Worm (Caenorhabditis elegans) whole organism, young adult: Measurements from ENCODE around the gene farl-11.

Experiments
- B0035.1 ChIP-seq: sonication (generic microtip); optimal IDR thresholded peaks from 2 replicates; lab custom pipeline; 2016; ENCODE audit warnings: missing genetic modification characterization, mild to moderate bottlenecking, missing compliant biosample characterization, missing genotype, missing genetic modification reagents
- B0261.1 ChIP-seq: sonication (generic microtip); optimal IDR thresholded peaks from 2 replicates; lab custom pipeline; 2016; ENCODE audit warnings: mild to moderate bottlenecking, missing genetic modification characterization, moderate library complexity, missing compliant biosample characterization
- D2030.7 ChIP-seq: fragments of 200-800 bp; sonication (Bioruptor generic); IDR thresholded peaks from 2 replicates; pipeline ENCODE4 v1.3.6; 2022; ENCODE audit warnings: missing genetic modification reagents, missing genetic modification characterization, missing compliant biosample characterization
- F10E7.11 ChIP-seq: sonication (generic microtip); optimal IDR thresholded peaks from 2 replicates; lab custom pipeline; 2017; ENCODE audit warnings: mild to moderate bottlenecking, missing genetic modification characterization, moderate library complexity, missing compliant biosample characterization
- F37B4.10 ChIP-seq: fragments of 200-800 bp; sonication (Bioruptor generic); IDR thresholded peaks from 2 replicates; pipeline ENCODE4 v1.3.6; 2022; ENCODE audit warnings: missing genetic modification characterization, missing compliant biosample characterization
- F39B2.1 ChIP-seq: fragments of 200-800 bp; sonication (Bioruptor generic); IDR thresholded peaks from 2 replicates; pipeline ENCODE4 v1.3.6; 2022; ENCODE audit warnings: missing genetic modification reagents, missing genetic modification characterization, missing compliant biosample characterization
- F55B11.4 ChIP-seq: sonication (generic microtip); optimal IDR thresholded peaks from 2 replicates; lab custom pipeline; 2016; ENCODE audit warnings: missing compliant biosample characterization, missing genetic modification characterization, borderline replicate concordance; ENCODE audit not compliant: insufficient read depth
- Y53F4B.3 ChIP-seq: fragments of 200-800 bp; sonication (Bioruptor generic); IDR thresholded peaks from 2 replicates; pipeline ENCODE4 v1.3.6; 2022; ENCODE audit warnings: missing genetic modification reagents, missing genetic modification characterization, missing compliant biosample characterization
- Y53G8AR.9 ChIP-seq: fragments of 200-800 bp; sonication (Bioruptor generic); conservative IDR thresholded peaks from 2 replicates; pipeline ENCODE4 v1.3.6; 2022; ENCODE audit warnings: missing genetic modification reagents, missing genetic modification characterization, missing compliant biosample characterization
- Y56A3A.18 ChIP-seq: fragments of 200-800 bp; sonication (Bioruptor generic); IDR thresholded peaks from 2 replicates; pipeline ENCODE4 v1.3.6; 2022; ENCODE audit warnings: missing genetic modification reagents, missing genetic modification characterization, missing compliant biosample characterization
- Y79H2A.3 ChIP-seq: fragments of 200-800 bp; sonication (Bioruptor generic); conservative IDR thresholded peaks from 2 replicates; pipeline ENCODE4 v1.3.6; 2022; ENCODE audit warnings: missing genetic modification reagents, missing genetic modification characterization, missing compliant biosample characterization
- Y95B8A.8 ChIP-seq: fragments of 200-800 bp; sonication (Bioruptor generic); IDR thresholded peaks from 2 replicates; pipeline ENCODE4 v1.3.6; 2022; ENCODE audit warnings: missing genetic modification reagents, missing genetic modification characterization, missing compliant biosample characterization
- atf-7 ChIP-seq: sonication (generic microtip); optimal IDR thresholded peaks from 2 replicates; lab custom pipeline; 2017; ENCODE audit warnings: mild to moderate bottlenecking, missing genetic modification characterization, missing compliant biosample characterization
- attf-3 ChIP-seq: fragments of 200-800 bp; sonication (Bioruptor generic); conservative IDR thresholded peaks from 2 replicates; pipeline ENCODE4 v1.3.6; 2022; ENCODE audit warnings: missing genetic modification reagents, missing genetic modification characterization, missing compliant biosample characterization
- attf-6 ChIP-seq: fragments of 200-800 bp; sonication (Bioruptor generic); IDR thresholded peaks from 2 replicates; pipeline ENCODE4 v1.3.6; 2022; ENCODE audit warnings: missing genetic modification reagents, missing genetic modification characterization, missing compliant biosample characterization
- cebp-2 ChIP-seq: fragments of 200-800 bp; sonication (Bioruptor generic); IDR thresholded peaks from 2 replicates; pipeline ENCODE4 v1.3.6; 2022; ENCODE audit warnings: missing genetic modification characterization, missing compliant biosample characterization
- ceh-100 ChIP-seq: fragments of 200-800 bp; sonication (Bioruptor generic); IDR thresholded peaks from 2 replicates; pipeline ENCODE4 v1.3.6; 2022; ENCODE audit warnings: missing genetic modification reagents, missing genetic modification characterization, missing compliant biosample characterization
- ceh-27 ChIP-seq: fragments of 200-800 bp; sonication (Bioruptor generic); optimal IDR thresholded peaks from 2 replicates; lab custom pipeline; 2018; ENCODE audit warnings: mild to moderate bottlenecking, missing genetic modification characterization, moderate library complexity, missing compliant biosample characterization
- ceh-58 ChIP-seq: fragments of 200-800 bp; sonication (Bioruptor generic); IDR thresholded peaks from 2 replicates; pipeline ENCODE4 v1.3.6; 2022; ENCODE audit warnings: missing genetic modification characterization, missing compliant biosample characterization
- ceh-79 ChIP-seq: sonication (generic microtip); optimal IDR thresholded peaks from 2 replicates; lab custom pipeline; 2017; ENCODE audit warnings: mild to moderate bottlenecking, missing genetic modification characterization, missing compliant biosample characterization
- ceh-91 ChIP-seq: fragments of 200-800 bp; sonication (Bioruptor generic); IDR thresholded peaks from 2 replicates; pipeline ENCODE4 v1.3.6; 2022; ENCODE audit warnings: missing genetic modification reagents, missing genetic modification characterization, missing compliant biosample characterization
- chd-7 ChIP-seq: sonication (generic microtip); optimal IDR thresholded peaks from 2 replicates; lab custom pipeline; 2016; ENCODE audit warnings: mild to moderate bottlenecking, missing genetic modification characterization, moderate library complexity, missing compliant biosample characterization
- die-1 ChIP-seq: sonication (generic microtip); optimal IDR thresholded peaks from 2 replicates; lab custom pipeline; 2016; ENCODE audit warnings: missing genotype, mild to moderate bottlenecking, missing genetic modification characterization, missing compliant biosample characterization
- dpl-1 ChIP-seq: fragments of 150-350 bp; optimal IDR thresholded peaks from 2 replicates; lab custom pipeline; 2014; ENCODE audit warnings: missing biosample characterization, missing genetic modification reagents, missing genetic modification characterization
- efl-1 ChIP-seq: fragments of 150-350 bp; optimal IDR thresholded peaks from 2 replicates; lab custom pipeline; 2014; ENCODE audit warnings: missing biosample characterization, missing genetic modification reagents, missing genetic modification characterization
- egrh-3 ChIP-seq: fragments of 200-800 bp; sonication (Bioruptor generic); IDR thresholded peaks from 2 replicates; pipeline ENCODE4 v1.3.6; 2022; ENCODE audit warnings: missing genetic modification reagents, missing genetic modification characterization, missing compliant biosample characterization
- lin-26 ChIP-seq: fragments of 200-800 bp; sonication (Bioruptor generic); IDR thresholded peaks from 2 replicates; pipeline ENCODE4 v1.3.6; 2022; ENCODE audit warnings: missing genetic modification reagents, missing genetic modification characterization, missing compliant biosample characterization
- lin-35 ChIP-seq, 3 experiments: fragments of 150-350 bp in 2 of 3; sonication (generic microtip) in 1 of 3; optimal IDR thresholded peaks; 2 replicates each; lab custom pipeline; 2014 to 2018; ENCODE audit warnings: missing biosample characterization in 3 of 3, missing genetic modification characterization in 3 of 3, missing genetic modification reagents in 3 of 3
- lsl-1 ChIP-seq: fragments of 200-800 bp; sonication (Bioruptor generic); optimal IDR thresholded peaks from 2 replicates; lab custom pipeline; 2018; ENCODE audit warnings: mild to moderate bottlenecking, missing genetic modification characterization, moderate library complexity, missing compliant biosample characterization
- lsy-27 ChIP-seq: sonication (generic microtip); optimal IDR thresholded peaks from 2 replicates; lab custom pipeline; 2017; ENCODE audit warnings: missing genetic modification characterization, mild to moderate bottlenecking, missing compliant biosample characterization, antibody characterized with exemption, missing genotype, borderline replicate concordance; ENCODE audit not compliant: insufficient read depth
- madf-8 ChIP-seq: fragments of 200-800 bp; sonication (Bioruptor generic); conservative IDR thresholded peaks from 2 replicates; pipeline ENCODE4 v1.3.6; 2022; ENCODE audit warnings: missing genetic modification reagents, missing genetic modification characterization, missing compliant biosample characterization
- mcd-1 ChIP-seq: fragments of 200-800 bp; sonication (Bioruptor generic); IDR thresholded peaks from 2 replicates; pipeline ENCODE4 v1.3.6; 2022; ENCODE audit warnings: missing genetic modification reagents, missing genetic modification characterization, missing compliant biosample characterization
- mel-28 ChIP-seq: sonication (generic microtip); optimal IDR thresholded peaks from 2 replicates; lab custom pipeline; 2016; ENCODE audit warnings: borderline replicate concordance, mild to moderate bottlenecking, missing genetic modification characterization, missing compliant biosample characterization
- mxl-1 ChIP-seq: sonication (generic microtip); optimal IDR thresholded peaks from 2 replicates; lab custom pipeline; 2016; ENCODE audit warnings: missing genetic modification characterization, missing compliant biosample characterization
- nfya-1 ChIP-seq: sonication (generic microtip); optimal IDR thresholded peaks from 2 replicates; lab custom pipeline; 2017; ENCODE audit warnings: antibody characterized with exemption, missing compliant biosample characterization, missing genetic modification characterization, borderline replicate concordance; ENCODE audit not compliant: insufficient read depth
- nfya-2 ChIP-seq: fragments of 200-800 bp; sonication (Bioruptor generic); IDR thresholded peaks from 2 replicates; pipeline ENCODE4 v1.3.6; 2022; ENCODE audit warnings: missing genetic modification reagents, missing genetic modification characterization, missing compliant biosample characterization
- nhr-120 ChIP-seq: fragments of 200-800 bp; sonication (Bioruptor generic); IDR thresholded peaks from 2 replicates; pipeline ENCODE4 v1.3.6; 2022; ENCODE audit warnings: missing genetic modification characterization, missing compliant biosample characterization
- nhr-80 ChIP-seq: sonication (generic microtip); optimal IDR thresholded peaks from 2 replicates; lab custom pipeline; 2016; ENCODE audit warnings: missing genetic modification characterization, missing compliant biosample characterization
- pha-4 ChIP-seq: fragments of 150-350 bp; sonication (generic microtip); optimal IDR thresholded peaks from 2 replicates; lab custom pipeline; 2014; ENCODE audit warnings: missing biosample characterization, missing genetic modification reagents, missing genetic modification characterization
- rec-8 ChIP-seq, 2 experiments: sonication (generic microtip); optimal IDR thresholded peaks; 2 replicates each; lab custom pipeline; 2016; ENCODE audit warnings: mild to moderate bottlenecking in 2 of 2, missing genetic modification characterization in 2 of 2, missing genetic modification reagents in 2 of 2, missing genotype in 2 of 2, missing biosample characterization in 1 of 2, missing compliant biosample characterization in 1 of 2, moderate library complexity in 1 of 2
- sea-2 ChIP-seq: fragments of 200-800 bp; sonication (Bioruptor generic); IDR thresholded peaks from 2 replicates; pipeline ENCODE4 v1.3.6; 2022; ENCODE audit warnings: missing genetic modification characterization, missing compliant biosample characterization
- snpc-4 ChIP-seq, 5 experiments: fragments of 150-350 bp in 1 of 5; sonication (generic microtip) in 4 of 5; optimal IDR thresholded peaks; 2 replicates each; lab custom pipeline; 2014 to 2018; ENCODE audit warnings: missing genetic modification characterization in 5 of 5, missing biosample characterization in 3 of 5, antibody characterized with exemption in 2 of 5, mild to moderate bottlenecking in 2 of 5, missing compliant biosample characterization in 2 of 5, missing genotype in 2 of 5, moderate library complexity in 2 of 5, missing genetic modification reagents in 1 of 5
- tbx-9 ChIP-seq: sonication (generic microtip); optimal IDR thresholded peaks from 2 replicates; lab custom pipeline; 2016; ENCODE audit warnings: borderline replicate concordance, missing genetic modification characterization, inconsistent platforms, missing compliant biosample characterization
- ztf-18 ChIP-seq: sonication (generic microtip); optimal IDR thresholded peaks from 2 replicates; lab custom pipeline; 2016; ENCODE audit warnings: missing genotype, mild to moderate bottlenecking, missing genetic modification characterization, missing compliant biosample characterization
- ztf-26 ChIP-seq: sonication (generic microtip); optimal IDR thresholded peaks from 2 replicates; lab custom pipeline; 2017; ENCODE audit warnings: missing genetic modification characterization, missing compliant biosample characterization
- ztf-28 ChIP-seq: fragments of 200-800 bp; sonication (Bioruptor generic); IDR thresholded peaks from 2 replicates; pipeline ENCODE4 v1.3.6; 2022; ENCODE audit warnings: missing genetic modification reagents, missing genetic modification characterization, missing compliant biosample characterization

The farl-11 gene

ce11 chrII:7072590-7073536 lies 32.0 kb downstream of the farl-11 start:
- peak in 1 of 3 experiments; percentile 28 for TF ChIP-seq lin-35 (GFP tag; optimal IDR thresholded peaks at IDR 0.05; lab: Kevin White, UChicago)
- TF ChIP-seq atf-7 (tag; lab: Kevin White, UChicago): no peak
- TF ChIP-seq Y95B8A.8 (GFP tag; lab: Robert Waterston, UW): no peak
- no peak for TF ChIP-seq attf-6 (GFP tag; lab: Robert Waterston, UW)
- TF ChIP-seq egrh-3 (GFP tag; lab: Robert Waterston, UW): no peak
- no peak for TF ChIP-seq lin-26
- TF ChIP-seq nhr-120 (GFP tag; lab: Robert Waterston, UW): no peak
- no peak for TF ChIP-seq cebp-2
- TF ChIP-seq ceh-91 (GFP tag; lab: Robert Waterston, UW): no peak
- peak; percentile 11 for TF ChIP-seq chd-7 (tag; lab: Kevin White, UChicago)
- no peak for TF ChIP-seq F37B4.10 (GFP tag; lab: Robert Waterston, UW)
- TF ChIP-seq sea-2 (GFP tag; lab: Robert Waterston, UW): no peak
- TF ChIP-seq F39B2.1: no peak
- no peak for TF ChIP-seq B0261.1 (tag; lab: Kevin White, UChicago)
- no peak for TF ChIP-seq snpc-4 (GFP tag; optimal IDR thresholded peaks at IDR 0.05; lab: Kevin White, UChicago)
- TF ChIP-seq snpc-4 (tag; optimal IDR thresholded peaks at IDR 0.05; lab: Kevin White, UChicago): peak in 1 of 4 experiments; percentile 5
- no peak for TF ChIP-seq ztf-28
- no peak for TF ChIP-seq D2030.7 (GFP tag; lab: Robert Waterston, UW)
- TF ChIP-seq lsl-1 (GFP tag; lab: Kevin White, UChicago): peak; percentile 26
- no peak for TF ChIP-seq mxl-1 (tag; lab: Kevin White, UChicago)
- TF ChIP-seq dpl-1: no peak
- no peak for TF ChIP-seq F10E7.11 (tag; lab: Kevin White, UChicago)
- TF ChIP-seq nfya-1: no peak
- TF ChIP-seq Y53G8AR.9 (GFP tag; lab: Robert Waterston, UW): 0 out of 2 replicates have a peak, but pooled peaks have one; percentile 12
- TF ChIP-seq efl-1 (GFP tag; lab: Kevin White, UChicago): no peak
- TF ChIP-seq madf-8 (GFP tag; lab: Robert Waterston, UW): no peak
- no peak for TF ChIP-seq B0035.1 (tag; lab: Kevin White, UChicago)
- TF ChIP-seq Y79H2A.3 (GFP tag; lab: Robert Waterston, UW): no peak
- TF ChIP-seq nfya-2 (GFP tag; lab: Robert Waterston, UW): no peak
- TF ChIP-seq Y53F4B.3 (GFP tag; lab: Robert Waterston, UW): no peak
- no peak for TF ChIP-seq Y56A3A.18 (GFP tag; lab: Robert Waterston, UW)
- TF ChIP-seq ztf-26 (tag; lab: Kevin White, UChicago): no peak
- TF ChIP-seq ceh-58 (GFP tag; lab: Robert Waterston, UW): no peak
- TF ChIP-seq pha-4 (tag; lab: Kevin White, UChicago): no peak
- no peak for TF ChIP-seq rec-8 (tag; optimal IDR thresholded peaks at IDR 0.05; lab: Kevin White, UChicago)
- peak; percentile 75 for TF ChIP-seq nhr-80 (tag; lab: Kevin White, UChicago)
- TF ChIP-seq ztf-18: no peak
- TF ChIP-seq mcd-1 (GFP tag; lab: Robert Waterston, UW): peak; percentile 69
- TF ChIP-seq mel-28 (tag; lab: Kevin White, UChicago): no peak
- TF ChIP-seq ceh-100 (GFP tag; lab: Robert Waterston, UW): peak; percentile 87
- peak; percentile 67 for TF ChIP-seq ceh-27 (GFP tag; lab: Kevin White, UChicago)
- TF ChIP-seq lsy-27 (tag; lab: Kevin White, UChicago): no peak
- TF ChIP-seq F55B11.4 (tag; lab: Kevin White, UChicago): no peak
- no peak for TF ChIP-seq ceh-79 (tag; lab: Kevin White, UChicago)
- peak; percentile 46; the same call in 1 of the 2 replicates for TF ChIP-seq attf-3 (GFP tag; lab: Robert Waterston, UW)
- TF ChIP-seq die-1 (tag; lab: Kevin White, UChicago): no peak
- no peak for TF ChIP-seq tbx-9 (tag; lab: Kevin White, UChicago)
